Fruit fly (Drosophila melanogaster) whole organism, adult: ENCODE data around the gene ppl.
A peak's percentile ranks its signal among the peaks of the same experiment; 100 is the strongest.

ENCODE experiments used
- CG11617 ChIP-seq: fragments of 200-800 bp; sonication (Bioruptor generic); optimal IDR thresholded peaks from 2 replicates; lab custom pipeline; 2017; ENCODE audit warnings: mild to moderate bottlenecking, missing biosample characterization, missing genetic modification reagents, missing genetic modification characterization
- CG12768 ChIP-seq: fragments of 200-800 bp; sonication (Bioruptor generic); optimal IDR thresholded peaks from 2 replicates; lab custom pipeline; 2017; ENCODE audit warnings: missing biosample characterization, missing genetic modification characterization, mild to moderate bottlenecking, moderate library complexity, missing genetic modification reagents
- CG14711 ChIP-seq: fragments of 200-800 bp; sonication (Bioruptor generic); optimal IDR thresholded peaks from 2 replicates; lab custom pipeline; 2018; ENCODE audit warnings: missing biosample characterization, mild to moderate bottlenecking, missing genetic modification characterization, moderate library complexity
- CG1620 ChIP-seq: fragments of 200-800 bp; sonication (Bioruptor generic); optimal IDR thresholded peaks from 2 replicates; lab custom pipeline; 2016; ENCODE audit warnings: missing biosample characterization, missing genetic modification characterization
- CG33017 ChIP-seq: fragments of 200-800 bp; sonication (Bioruptor generic); optimal IDR thresholded peaks from 2 replicates; lab custom pipeline; 2018; ENCODE audit warnings: missing biosample characterization, mild to moderate bottlenecking, missing genetic modification characterization, moderate library complexity
- CG5204 ChIP-seq: fragments of 200-800 bp; sonication (Bioruptor generic); optimal IDR thresholded peaks from 2 replicates; lab custom pipeline; 2016; ENCODE audit warnings: missing biosample characterization, missing genetic modification characterization
- CG7045 ChIP-seq: fragments of 200-800 bp; sonication (Bioruptor generic); optimal IDR thresholded peaks from 2 replicates; lab custom pipeline; 2017; ENCODE audit warnings: missing biosample characterization, mild to moderate bottlenecking, missing genetic modification characterization
- CG7101 ChIP-seq: fragments of 200-800 bp; sonication (Bioruptor generic); optimal IDR thresholded peaks from 2 replicates; lab custom pipeline; 2018; ENCODE audit warnings: missing biosample characterization, mild to moderate bottlenecking, missing genetic modification characterization, moderate library complexity
- Clk ChIP-seq: fragments of 200-800 bp; sonication (Bioruptor generic); optimal IDR thresholded peaks from 2 replicates; lab custom pipeline; 2017; ENCODE audit warnings: missing biosample characterization, missing genetic modification characterization
- Crg-1 ChIP-seq: fragments of 200-800 bp; sonication (Bioruptor generic); optimal IDR thresholded peaks from 2 replicates; lab custom pipeline; 2016; ENCODE audit warnings: missing biosample characterization, missing genetic modification characterization
- Hr96 ChIP-seq: fragments of 200-800 bp; sonication (Bioruptor generic); optimal IDR thresholded peaks from 2 replicates; lab custom pipeline; 2016; ENCODE audit warnings: missing biosample characterization, missing genetic modification characterization
- Mnt ChIP-seq: fragments of 200-800 bp; sonication (Bioruptor generic); optimal IDR thresholded peaks from 2 replicates; lab custom pipeline; 2016; ENCODE audit warnings: missing biosample characterization, mild to moderate bottlenecking, missing genetic modification characterization
- bab1 ChIP-seq: fragments of 200-800 bp; sonication (Bioruptor generic); optimal IDR thresholded peaks from 3 replicates; lab custom pipeline; 2019; ENCODE audit warnings: missing biosample characterization, mild to moderate bottlenecking, missing genetic modification characterization, moderate library complexity
- cic ChIP-seq: fragments of 200-800 bp; sonication (Bioruptor generic); optimal IDR thresholded peaks from 2 replicates; lab custom pipeline; 2017; ENCODE audit warnings: missing biosample characterization, mild to moderate bottlenecking, missing genetic modification characterization, moderate library complexity
- cnc ChIP-seq, 2 experiments: fragments of >200 bp; optimal IDR thresholded peaks; 2 replicates each; lab custom pipeline; 2017
- kay ChIP-seq: fragments of 200-800 bp; sonication (Bioruptor generic); peaks from one replicate; lab custom pipeline; 2016; ENCODE audit warnings: missing biosample characterization, missing genetic modification characterization, borderline replicate concordance
- ovo ChIP-seq: fragments of 200-800 bp; sonication (Bioruptor generic); optimal IDR thresholded peaks from 2 replicates; lab custom pipeline; 2016; ENCODE audit warnings: missing biosample characterization, missing genetic modification characterization
- pad ChIP-seq: fragments of 200-800 bp; sonication (Bioruptor generic); optimal IDR thresholded peaks from 3 replicates; lab custom pipeline; 2017; ENCODE audit warnings: missing biosample characterization, missing genetic modification characterization, mild to moderate bottlenecking, moderate library complexity, missing genetic modification reagents
- tj ChIP-seq: fragments of 200-800 bp; sonication (Bioruptor generic); optimal IDR thresholded peaks from 3 replicates; lab custom pipeline; 2017; ENCODE audit warnings: missing biosample characterization, mild to moderate bottlenecking, missing genetic modification characterization, moderate library complexity
- toe ChIP-seq: fragments of 200-800 bp; sonication (Bioruptor generic); optimal IDR thresholded peaks from 2 replicates; lab custom pipeline; 2016; ENCODE audit warnings: missing biosample characterization, missing genetic modification characterization

ppl gene

dm6 chr3L:21252525-21252924 is 28.8 kb downstream of the ppl start:
- TF ChIP-seq CG14711 (tag; lab: Kevin White, UChicago): no peak
- no peak for TF ChIP-seq pad (GFP tag; lab: Kevin White, UChicago)
- TF ChIP-seq Clk (GFP tag; lab: Kevin White, UChicago): no peak
- no peak for TF ChIP-seq CG7045 (GFP tag; lab: Kevin White, UChicago)
- TF ChIP-seq Crg-1 (GFP tag; lab: Kevin White, UChicago): no peak
- no peak for TF ChIP-seq cnc (optimal IDR thresholded peaks at IDR 0.05; lab: Kevin White, UChicago)

dm6 chr3L:21251381-21251780 is 29.9 kb downstream of the ppl start:
- TF ChIP-seq cnc (optimal IDR thresholded peaks at IDR 0.05; lab: Kevin White, UChicago) (no peak), Hr96 (no peak), CG1620 (GFP tag; lab: Kevin White, UChicago) (no peak), CG14711 (tag; lab: Kevin White, UChicago) (no peak), bab1 (GFP tag; lab: Kevin White, UChicago) (no peak), cic (no peak), CG33017 (tag; lab: Kevin White, UChicago) (no peak), Mnt (GFP tag; lab: Kevin White, UChicago) (no peak), CG12768 (GFP tag; lab: Kevin White, UChicago) (no peak), toe (GFP tag; lab: Kevin White, UChicago) (no peak), kay (GFP tag; lab: Kevin White, UChicago) (no peak), tj (no peak), ovo (GFP tag; lab: Kevin White, UChicago) (no peak), pad (GFP tag; lab: Kevin White, UChicago) (no peak), CG7101 (no peak), Clk (GFP tag; lab: Kevin White, UChicago) (no peak), CG7045 (GFP tag; lab: Kevin White, UChicago) (no peak)

- no peak for TF ChIP-seq Mnt (GFP tag; lab: Kevin White, UChicago)
- no peak for TF ChIP-seq Crg-1 (GFP tag; lab: Kevin White, UChicago)
- TF ChIP-seq CG5204 (GFP tag; lab: Kevin White, UChicago): no peak
- no peak for TF ChIP-seq Hr96
- no peak for TF ChIP-seq cic
- no peak for TF ChIP-seq CG11617 (GFP tag; lab: Kevin White, UChicago)
- TF ChIP-seq CG1620 (GFP tag; lab: Kevin White, UChicago): no peak
- TF ChIP-seq CG12768 (GFP tag; lab: Kevin White, UChicago): no peak
- TF ChIP-seq tj: no peak
- no peak for TF ChIP-seq bab1 (GFP tag; lab: Kevin White, UChicago)
- TF ChIP-seq kay (GFP tag; lab: Kevin White, UChicago): no peak
- no peak for TF ChIP-seq cnc (optimal IDR thresholded peaks at IDR 0.05; lab: Kevin White, UChicago)
- no peak for TF ChIP-seq Clk (GFP tag; lab: Kevin White, UChicago)
- no peak for TF ChIP-seq CG14711 (tag; lab: Kevin White, UChicago)
These were observed 37.9 kb downstream of the ppl start for dm6 chr3L:21243417-21243816.

dm6 chr3L:21242958-21243357 is 38.3 kb downstream of the ppl start:
- no peak for TF ChIP-seq bab1 (GFP tag; lab: Kevin White, UChicago)
- TF ChIP-seq tj: no peak
- TF ChIP-seq CG1620 (GFP tag; lab: Kevin White, UChicago): no peak
- no peak for TF ChIP-seq ovo (GFP tag; lab: Kevin White, UChicago)

dm6 chr3L:21241447-21241983 is 39.8 kb downstream of the ppl start:
- TF ChIP-seq kay (GFP tag; lab: Kevin White, UChicago): peak; percentile 40
- no peak for TF ChIP-seq CG7101
- no peak for TF ChIP-seq bab1 (GFP tag; lab: Kevin White, UChicago)

- TF ChIP-seq cnc (optimal IDR thresholded peaks at IDR 0.05; lab: Kevin White, UChicago): no peak
- TF ChIP-seq toe (GFP tag; lab: Kevin White, UChicago): no peak
- TF ChIP-seq CG33017 (tag; lab: Kevin White, UChicago): no peak
- no peak for TF ChIP-seq Mnt (GFP tag; lab: Kevin White, UChicago)
- TF ChIP-seq cic: no peak
- TF ChIP-seq Clk (GFP tag; lab: Kevin White, UChicago): no peak
- no peak for TF ChIP-seq ovo (GFP tag; lab: Kevin White, UChicago)
- no peak for TF ChIP-seq CG7101
- no peak for TF ChIP-seq CG1620 (GFP tag; lab: Kevin White, UChicago)
- no peak for TF ChIP-seq CG7045 (GFP tag; lab: Kevin White, UChicago)
- no peak for TF ChIP-seq CG5204 (GFP tag; lab: Kevin White, UChicago)
These were observed 41.3 kb downstream of the ppl start for dm6 chr3L:21239999-21240509.

- TF ChIP-seq CG14711 (tag; lab: Kevin White, UChicago) (no peak), Hr96 (no peak), tj (no peak), CG7101 (no peak), kay (GFP tag; lab: Kevin White, UChicago) (no peak), cnc (optimal IDR thresholded peaks at IDR 0.05; lab: Kevin White, UChicago) (no peak), CG12768 (GFP tag; lab: Kevin White, UChicago) (no peak), CG7045 (GFP tag; lab: Kevin White, UChicago) (no peak), bab1 (GFP tag; lab: Kevin White, UChicago) (no peak), cic (no peak)
These were observed 42.9 kb downstream of the ppl start for dm6 chr3L:21238377-21238776.
